Fruit fly (Drosophila melanogaster): Measurements from ENCODE around the gene CG2604.

CG2604 gene

dm6 chr3R:5209481-5209880 lies 13.7 kb downstream of the CG2604 start (continued):
- TF ChIP-seq dm (GFP tag; optimal IDR thresholded peaks at IDR 0.05) (no peak), CG42726 (GFP tag; IDR thresholded peaks at IDR 0.05; ENCODE audit: partially characterized antibody) (no peak), crp (GFP tag; optimal IDR thresholded peaks at IDR 0.05) (no peak), hbn (GFP tag; IDR thresholded peaks at IDR 0.05; ENCODE audit: partially characterized antibody) (no peak), dysf (GFP tag; IDR thresholded peaks at IDR 0.05) (peak; percentile 57; the same call in 1 of the 3 replicates), lola (GFP tag; optimal IDR thresholded peaks at IDR 0.05) (peak in 1 of 3 experiments; percentile 9), CG15479 (GFP tag; optimal IDR thresholded peaks at IDR 0.05) (no peak), ro (GFP tag; IDR thresholded peaks at IDR 0.05) (no peak), Bgb (GFP tag; IDR thresholded peaks at IDR 0.05; ENCODE audit: partially characterized antibody) (no peak), grau (tag; optimal IDR thresholded peaks at IDR 0.05) (peak; percentile 27), CG17612 (GFP tag; IDR thresholded peaks at IDR 0.05) (no peak), CG31388 (GFP tag; optimal IDR thresholded peaks at IDR 0.05) (no peak), ssp (GFP tag; IDR thresholded peaks at IDR 0.05) (no peak), pfk (GFP tag; optimal IDR thresholded peaks at IDR 0.05) (no peak), CG16815 (GFP tag; optimal IDR thresholded peaks at IDR 0.05) (no peak), Sox102F (GFP tag; optimal IDR thresholded peaks at IDR 0.05) (peak; percentile 74), Max (GFP tag; optimal IDR thresholded peaks at IDR 0.05) (no peak), Sry-δ (GFP tag; optimal IDR thresholded peaks at IDR 0.05) (peak; percentile 1), CG7372 (GFP tag; IDR thresholded peaks at IDR 0.05) (0 out of 2 replicates have a peak, but pooled peaks have one; percentile 9), Hmx (GFP tag; optimal IDR thresholded peaks at IDR 0.05) (no peak), CG31224 (GFP tag; IDR thresholded peaks at IDR 0.05) (no peak), ash1 (GFP tag; optimal IDR thresholded peaks at IDR 0.05) (no peak), Taf1 (GFP tag; IDR thresholded peaks at IDR 0.05) (no peak), sens-2 (GFP tag; IDR thresholded peaks at IDR 0.05) (0 out of 2 replicates have a peak, but pooled peaks have one; percentile 16), CG17802 (tag; optimal IDR thresholded peaks at IDR 0.05) (peak; percentile 9), eyg (GFP tag; optimal IDR thresholded peaks at IDR 0.05) (no peak), CG2889 (GFP tag; IDR thresholded peaks at IDR 0.05) (no peak), Sin3A (optimal IDR thresholded peaks at IDR 0.05) (no peak), gfzf (GFP tag; optimal IDR thresholded peaks at IDR 0.05) (no peak), Side (GFP tag; optimal IDR thresholded peaks at IDR 0.05) (no peak), exex (tag; optimal IDR thresholded peaks at IDR 0.05) (no peak), tna (GFP tag; IDR thresholded peaks at IDR 0.05; ENCODE audit: partially characterized antibody) (no peak), B-H2 (GFP tag; optimal IDR thresholded peaks at IDR 0.05) (no peak), ab (GFP tag; optimal IDR thresholded peaks at IDR 0.05) (no peak), gcm (GFP tag; optimal IDR thresholded peaks at IDR 0.05) (peak; percentile 7), CG15514 (GFP tag; optimal IDR thresholded peaks at IDR 0.05) (no peak), D19B (GFP tag; optimal IDR thresholded peaks at IDR 0.05) (no peak), CG10209 (GFP tag; optimal IDR thresholded peaks at IDR 0.05) (peak; percentile 33), CG15696 (tag; optimal IDR thresholded peaks at IDR 0.05) (no peak), wdn (GFP tag; IDR thresholded peaks at IDR 0.05) (no peak), C15 (GFP tag; IDR thresholded peaks at IDR 0.05) (no peak), hth (optimal IDR thresholded peaks at IDR 0.05) (no peak), CG9932 (GFP tag; IDR thresholded peaks at IDR 0.05) (no peak), fru (optimal IDR thresholded peaks at IDR 0.05) (no peak), Neu2 (GFP tag; optimal IDR thresholded peaks at IDR 0.05; ENCODE audit: borderline replicate concordance) (no peak), Hey (tag; optimal IDR thresholded peaks at IDR 0.05) (no peak), Eip74EF (GFP tag; optimal IDR thresholded peaks at IDR 0.05) (no peak), CG1529 (GFP tag; optimal IDR thresholded peaks at IDR 0.05) (peak; percentile 37), stc (GFP tag; IDR thresholded peaks at IDR 0.05) (0 out of 2 replicates have a peak, but pooled peaks have one; percentile 26), Vsx1 (GFP tag; optimal IDR thresholded peaks at IDR 0.05) (no peak), cad (GFP tag; optimal IDR thresholded peaks at IDR 0.05) (no peak)
